Worm (Caenorhabditis elegans) whole organism, L3 larva: Measurements from ENCODE around the gene C06C3.7.

ENCODE experiments used
- nhr-237 ChIP-seq: fragments of 150-350 bp; optimal IDR thresholded peaks from 2 replicates; lab custom pipeline; 2014; ENCODE audit warnings: missing biosample characterization, missing genetic modification characterization
- nhr-77 ChIP-seq: fragments of 150-350 bp; optimal IDR thresholded peaks from 2 replicates; lab custom pipeline; 2014; ENCODE audit warnings: missing biosample characterization, missing genetic modification characterization
- pha-4 ChIP-seq: fragments of 150-350 bp; optimal IDR thresholded peaks from 2 replicates; lab custom pipeline; 2014; ENCODE audit warnings: missing biosample characterization, missing genetic modification reagents, missing genetic modification characterization
- pqm-1 ChIP-seq: fragments of 150-350 bp; optimal IDR thresholded peaks from 2 replicates; lab custom pipeline; 2017; ENCODE audit warnings: missing biosample characterization, missing genetic modification characterization, inconsistent platforms
- tbx-2 ChIP-seq: sonication (generic microtip); optimal IDR thresholded peaks from 2 replicates; lab custom pipeline; 2016; ENCODE audit warnings: mild to moderate bottlenecking, missing genetic modification characterization, missing compliant biosample characterization
- unc-39 ChIP-seq: sonication (generic microtip); optimal IDR thresholded peaks from 4 replicates; lab custom pipeline; 2017; ENCODE audit warnings: missing biosample characterization, missing genetic modification characterization

DNA sequence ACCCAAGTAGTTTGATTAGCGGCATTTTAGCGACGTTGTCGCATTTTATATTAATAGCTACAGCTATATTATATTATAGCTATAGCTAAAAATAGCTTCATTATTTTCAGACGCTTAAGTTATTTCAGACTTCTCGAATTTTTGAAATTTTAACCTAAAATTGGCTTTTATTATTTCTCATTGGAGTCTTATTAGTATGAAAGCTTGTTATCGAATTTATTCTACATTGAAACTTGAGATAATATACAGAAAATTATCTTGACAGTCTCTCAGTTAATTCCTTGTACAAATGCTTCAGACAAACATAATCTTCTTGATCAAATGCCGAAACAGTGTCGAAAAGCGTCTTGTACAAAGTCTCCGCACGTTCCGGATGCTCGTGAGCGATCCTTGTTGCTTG lies 5.5 kb upstream of the C06C3.7 start, which contains the start of gene srh-48:
- no peak for TF ChIP-seq pqm-1 (tag; lab: Kevin White, UChicago)
- TF ChIP-seq unc-39 (tag; lab: Kevin White, UChicago): no peak
- no peak for TF ChIP-seq pha-4
- TF ChIP-seq tbx-2 (tag; lab: Kevin White, UChicago): no peak
- TF ChIP-seq nhr-77 (tag; lab: Kevin White, UChicago): no peak
- no peak for TF ChIP-seq nhr-237
